Worm (Caenorhabditis elegans): Measurements from ENCODE around the gene Y17G9A.4.

DNA sequence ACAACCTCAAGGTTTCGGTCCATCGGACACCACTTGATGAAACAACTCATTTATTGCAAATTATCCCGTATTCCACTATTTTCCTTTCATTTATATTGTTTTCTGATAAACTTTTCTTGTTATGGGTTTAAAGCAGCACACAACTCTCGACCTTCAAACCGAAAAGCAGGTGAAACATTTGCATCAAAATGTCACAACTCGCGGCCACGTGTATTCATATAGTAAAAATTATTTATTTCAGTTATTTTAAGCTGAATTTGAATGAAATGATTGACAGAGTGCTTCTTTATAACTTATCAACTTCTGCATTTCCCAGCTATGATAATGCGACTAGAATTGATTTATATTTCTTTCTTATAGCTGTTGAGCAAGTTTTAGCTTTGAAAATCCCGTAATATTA lies 49.5 kb downstream of the Y17G9A.4 start, which contains the start of gene srw-95:
- TF ChIP-seq him-1 (tag; optimal IDR thresholded peaks at IDR 0.05) (no peak), dao-5 (tag; optimal IDR thresholded peaks at IDR 0.05) (no peak)

All from whole organism, L4/young adult.